Fruit fly (Drosophila melanogaster): ENCODE measurements around the gene CG5577.
A peak's percentile ranks its signal among the peaks of the same experiment; 100 is the strongest.

CG5577 gene

DNA sequence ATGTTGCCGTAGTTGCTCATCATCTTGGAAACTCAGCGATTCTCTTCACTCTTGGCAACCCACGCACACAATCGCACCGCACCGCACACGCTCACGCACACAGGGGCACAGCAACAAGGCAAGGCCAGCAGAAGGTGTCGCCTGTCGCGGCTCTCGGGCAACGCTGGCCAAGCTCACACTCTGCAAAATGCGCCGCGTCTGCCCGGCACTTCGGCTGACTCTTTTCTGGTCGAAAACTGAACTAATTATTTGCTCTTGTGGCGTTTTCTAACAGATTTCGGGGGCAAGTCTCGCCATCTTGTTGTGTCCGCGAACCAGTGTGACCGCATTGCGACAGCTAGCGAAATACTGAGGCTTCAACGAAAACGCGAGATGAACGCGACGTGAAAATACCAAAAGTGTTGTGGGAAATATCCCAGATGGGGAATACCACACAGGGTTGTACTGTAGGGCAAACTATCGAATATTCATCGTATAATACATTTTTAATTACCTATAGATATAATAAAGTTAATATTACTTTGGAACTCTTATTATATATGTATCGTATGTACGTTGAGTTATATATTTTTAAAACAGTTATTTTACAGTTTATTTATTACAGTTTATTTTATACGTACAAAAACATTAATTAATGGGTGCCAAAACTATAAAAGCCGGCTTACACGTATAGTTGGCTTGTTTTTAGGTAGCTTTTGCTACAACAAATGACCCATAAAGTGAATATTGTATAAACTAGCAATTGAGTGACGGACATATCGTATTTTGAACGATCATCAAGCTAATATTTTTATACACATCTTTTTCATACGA lies 5.1 kb upstream of the CG5577 start, which contains the start of the genes MED19 and CG7430 (continued):
- TF ChIP-seq vnd (GFP tag; IDR thresholded peaks at IDR 0.05; ENCODE audit: partially characterized antibody) (no peak), wdn (GFP tag; IDR thresholded peaks at IDR 0.05) (no peak), CG9727 (GFP tag; optimal IDR thresholded peaks at IDR 0.05) (peak; percentile 33), twi (tag; optimal IDR thresholded peaks at IDR 0.05) (no peak), CG1832 (GFP tag; optimal IDR thresholded peaks at IDR 0.05) (no peak), Opbp (GFP tag; IDR thresholded peaks at IDR 0.05; ENCODE audit: partially characterized antibody) (peak; percentile 60; the same call in 2 of the 3 replicates), tup (GFP tag; optimal IDR thresholded peaks at IDR 0.05) (no peak), CG33557 (GFP tag; optimal IDR thresholded peaks at IDR 0.05) (peak; percentile 21), Rfx (GFP tag; IDR thresholded peaks at IDR 0.05) (peak; percentile 26), CG17912 (GFP tag; optimal IDR thresholded peaks at IDR 0.05) (peak; percentile 31), tll (GFP tag; optimal IDR thresholded peaks at IDR 0.05) (peak in 1 of 2 experiments; percentile 25), her (GFP tag; optimal IDR thresholded peaks at IDR 0.05) (peak; percentile 46), knrl (GFP tag; IDR thresholded peaks at IDR 0.05; ENCODE audit: partially characterized antibody) (peak; percentile 44; the same call in 2 of the 3 replicates), E2f2 (GFP tag; IDR thresholded peaks at IDR 0.05) (peak; percentile 32), ato (GFP tag; IDR thresholded peaks at IDR 0.05; ENCODE audit: partially characterized antibody) (peak; percentile 9; the same call in 1 of the 2 replicates), Sin3A (optimal IDR thresholded peaks at IDR 0.05) (peak; percentile 12), CG3281 (GFP tag; optimal IDR thresholded peaks at IDR 0.05) (peak; percentile 50), salm (tag; optimal IDR thresholded peaks at IDR 0.05) (peak; percentile 28), kni (GFP tag; optimal IDR thresholded peaks at IDR 0.05) (no peak), Doc3 (GFP tag; IDR thresholded peaks at IDR 0.05; ENCODE audit: partially characterized antibody) (peak; percentile 17; the same call in 2 of the 3 replicates), CG16813 (GFP tag; IDR thresholded peaks at IDR 0.05; ENCODE audit: partially characterized antibody) (peak; percentile 49), bbx (GFP tag; IDR thresholded peaks at IDR 0.05; ENCODE audit: partially characterized antibody) (peak; percentile 56; the same call in 1 of the 2 replicates), CG3847 (GFP tag; IDR thresholded peaks at IDR 0.05) (peak; percentile 27; the same call in 1 of the 2 replicates), CG13296 (GFP tag; optimal IDR thresholded peaks at IDR 0.05) (peak; percentile 12), Ptx1 (GFP tag; IDR thresholded peaks at IDR 0.05) (peak; percentile 17; the same call in 1 of the 2 replicates), CG10543 (GFP tag; optimal IDR thresholded peaks at IDR 0.05) (peak; percentile 30), Hmx (GFP tag; optimal IDR thresholded peaks at IDR 0.05) (no peak), CG42726 (GFP tag; IDR thresholded peaks at IDR 0.05; ENCODE audit: partially characterized antibody) (peak; percentile 49; the same call in 1 of the 2 replicates), Dfd (GFP tag; optimal IDR thresholded peaks at IDR 0.05) (no peak), CG43689 (GFP tag; IDR thresholded peaks at IDR 0.05) (no peak), CG2875 (GFP tag; optimal IDR thresholded peaks at IDR 0.05) (no peak), lbe (GFP tag; optimal IDR thresholded peaks at IDR 0.05) (peak; percentile 26), Hmr (GFP tag; optimal IDR thresholded peaks at IDR 0.05) (peak; percentile 45), CG11695 (GFP tag; IDR thresholded peaks at IDR 0.05) (no peak), Sry-β (GFP tag; optimal IDR thresholded peaks at IDR 0.05) (peak; percentile 13), CG17829 (tag; optimal IDR thresholded peaks at IDR 0.05) (peak; percentile 29), CG2116 (GFP tag; optimal IDR thresholded peaks at IDR 0.05) (peak; percentile 99), Sry-δ (GFP tag; optimal IDR thresholded peaks at IDR 0.05) (peak; percentile 11), CG34376 (GFP tag; optimal IDR thresholded peaks at IDR 0.05) (peak; percentile 50), NfI (GFP tag; optimal IDR thresholded peaks at IDR 0.05) (peak; percentile 1), al (GFP tag; IDR thresholded peaks at IDR 0.05) (no peak), cato (GFP tag; optimal IDR thresholded peaks at IDR 0.05; ENCODE audit: borderline replicate concordance) (no peak), NFAT (GFP tag; IDR thresholded peaks at IDR 0.05) (peak; percentile 55), Dad (GFP tag; optimal IDR thresholded peaks at IDR 0.05) (peak; percentile 2), dm (GFP tag; optimal IDR thresholded peaks at IDR 0.05) (peak; percentile 34), PHDP (tag; optimal IDR thresholded peaks at IDR 0.05) (peak; percentile 23), oc (tag; optimal IDR thresholded peaks at IDR 0.05) (no peak)

All from whole organism, embryonic.